Worm (Caenorhabditis elegans): ENCODE data around the gene Y116A8C.20.
A peak's percentile ranks its signal among the peaks of the same experiment; 100 is the strongest.

Y116A8C.20 gene

ce11 chrIV:17040618-17041017, at the start of gene Y116A8C.20:
Gene Y116A8C.20, plus strand, starts transcription at chrIV:17040918.
- TF ChIP-seq pat-9 (tag; optimal IDR thresholded peaks at IDR 0.05) (no peak), tbx-7 (tag; optimal IDR thresholded peaks at IDR 0.05) (no peak), ceh-22 (tag; optimal IDR thresholded peaks at IDR 0.05) (no peak), ceh-19 (GFP tag; optimal IDR thresholded peaks at IDR 0.05) (no peak), gmeb-2 (tag; optimal IDR thresholded peaks at IDR 0.05) (no peak), ceh-48 (tag; optimal IDR thresholded peaks at IDR 0.05) (no peak), pag-3 (tag; optimal IDR thresholded peaks at IDR 0.05; ENCODE audit: borderline replicate concordance) (no peak), dve-1 (tag; optimal IDR thresholded peaks at IDR 0.05) (no peak), ceh-34 (tag; optimal IDR thresholded peaks at IDR 0.05) (no peak), sox-2 (GFP tag; IDR thresholded peaks at IDR 0.05) (no peak), ceh-18 (tag; optimal IDR thresholded peaks at IDR 0.05) (no peak), tbx-2 (tag; optimal IDR thresholded peaks at IDR 0.05) (no peak), hlh-8 (tag; optimal IDR thresholded peaks at IDR 0.05) (no peak), sdc-2 (tag; optimal IDR thresholded peaks at IDR 0.05) (no peak), K02D7.2 (tag; optimal IDR thresholded peaks at IDR 0.05) (no peak)

ce11 chrIV:16995425-16995824, 45.3 kb upstream of the Y116A8C.20 start, which contains the start of gene rom-4:
Gene rom-4, plus strand, starts transcription at chrIV:16995822.
- TF ChIP-seq sdc-2 (tag; optimal IDR thresholded peaks at IDR 0.05) (peak; percentile 10), fkh-6 (tag; optimal IDR thresholded peaks at IDR 0.05) (no peak), lin-11 (tag; optimal IDR thresholded peaks at IDR 0.05) (no peak), ceh-48 (tag; optimal IDR thresholded peaks at IDR 0.05) (no peak), elt-2 (tag; optimal IDR thresholded peaks at IDR 0.05) (peak; percentile 55), pqm-1 (tag; optimal IDR thresholded peaks at IDR 0.05) (peak; percentile 34), ceh-6 (GFP tag; optimal IDR thresholded peaks at IDR 0.05) (no peak), tbx-7 (tag; optimal IDR thresholded peaks at IDR 0.05) (peak; percentile 85), ahr-1 (tag; optimal IDR thresholded peaks at IDR 0.05) (peak; percentile 31), F13H6.1 (tag; optimal IDR thresholded peaks at IDR 0.05) (peak; percentile 15), fkh-10 (GFP tag; optimal IDR thresholded peaks at IDR 0.05) (no peak), ama-1 (optimal IDR thresholded peaks at IDR 0.05) (no peak), T23F11.4 (GFP tag; optimal IDR thresholded peaks at IDR 0.05) (no peak), ets-4 (tag; optimal IDR thresholded peaks at IDR 0.05) (peak; percentile 92), ceh-34 (tag; optimal IDR thresholded peaks at IDR 0.05) (peak; percentile 17), ceh-18 (tag; optimal IDR thresholded peaks at IDR 0.05) (peak; percentile 38), ceh-45 (GFP tag; IDR thresholded peaks at IDR 0.05) (no peak), hlh-15 (tag; optimal IDR thresholded peaks at IDR 0.05) (peak; percentile 19), hlh-13 (GFP tag; optimal IDR thresholded peaks at IDR 0.05) (no peak), hlh-8 (tag; optimal IDR thresholded peaks at IDR 0.05) (peak; percentile 65), ttx-3 (tag; optimal IDR thresholded peaks at IDR 0.05) (no peak), npax-4 (tag; optimal IDR thresholded peaks at IDR 0.05) (no peak), dmd-4 (tag; optimal IDR thresholded peaks at IDR 0.05; ENCODE audit: borderline replicate concordance) (peak; percentile 54), hlh-6 (tag; optimal IDR thresholded peaks at IDR 0.05) (no peak), ceh-24 (tag; optimal IDR thresholded peaks at IDR 0.05) (no peak), pha-2 (tag; optimal IDR thresholded peaks at IDR 0.05) (peak; percentile 6), nhr-11 (tag; optimal IDR thresholded peaks at IDR 0.05) (no peak), fax-1 (tag; optimal IDR thresholded peaks at IDR 0.05) (no peak), sox-2 (GFP tag; IDR thresholded peaks at IDR 0.05) (no peak), ref-2 (tag; optimal IDR thresholded peaks at IDR 0.05) (no peak), unc-42 (tag; optimal IDR thresholded peaks at IDR 0.05) (peak; percentile 57), syd-9 (tag; optimal IDR thresholded peaks at IDR 0.05) (no peak), pax-1 (tag; optimal IDR thresholded peaks at IDR 0.05) (no peak), pat-9 (tag; optimal IDR thresholded peaks at IDR 0.05) (no peak), che-1 (tag; optimal IDR thresholded peaks at IDR 0.05) (no peak), odd-2 (tag; optimal IDR thresholded peaks at IDR 0.05) (no peak), mec-3 (tag; optimal IDR thresholded peaks at IDR 0.05; ENCODE audit: borderline replicate concordance) (peak; percentile 70), zip-5 (tag; optimal IDR thresholded peaks at IDR 0.05) (peak; percentile 71), rnt-1 (tag; optimal IDR thresholded peaks at IDR 0.05) (peak; percentile 57), K02D7.2 (tag; optimal IDR thresholded peaks at IDR 0.05) (no peak), ceh-31 (tag; optimal IDR thresholded peaks at IDR 0.05) (peak; percentile 97), C38D4.7 (GFP tag; optimal IDR thresholded peaks at IDR 0.05) (no peak), Y22D7AL.16 (tag; optimal IDR thresholded peaks at IDR 0.05) (no peak), ceh-9 (tag; optimal IDR thresholded peaks at IDR 0.05) (no peak), lim-6 (tag; optimal IDR thresholded peaks at IDR 0.05) (peak; percentile 66)

Measured in whole organism, late embryonic.